Worm (Caenorhabditis elegans) whole organism, midembryonic: ENCODE data around the gene gcy-32.
A peak's percentile ranks its signal among the peaks of the same experiment; 100 is the strongest.

Experiments used
- T22C8.4 ChIP-seq: fragments of 200-800 bp; sonication (Bioruptor generic); IDR thresholded peaks from 2 replicates; pipeline ENCODE4 v1.3.6; 2022; ENCODE audit warnings: missing genetic modification characterization, missing compliant biosample characterization
- cog-1 ChIP-seq: sonication (generic microtip); optimal IDR thresholded peaks from 2 replicates; lab custom pipeline; 2016; ENCODE audit warnings: missing genetic modification characterization, missing compliant biosample characterization
- flt-1 ChIP-seq: fragments of 200-800 bp; sonication (Bioruptor generic); IDR thresholded peaks from 2 replicates; pipeline ENCODE4 v1.3.6; 2022; ENCODE audit warnings: missing genetic modification characterization, missing compliant biosample characterization
- klf-2 ChIP-seq: fragments of 200-800 bp; sonication (Bioruptor generic); conservative IDR thresholded peaks from 2 replicates; pipeline ENCODE4 v1.3.6; 2022; ENCODE audit warnings: missing genetic modification reagents, missing genetic modification characterization, missing compliant biosample characterization
- med-1 ChIP-seq: sonication (generic microtip); optimal IDR thresholded peaks from 2 replicates; lab custom pipeline; 2017; ENCODE audit warnings: missing genetic modification characterization, mild to moderate bottlenecking, missing compliant biosample characterization, antibody characterized with exemption, missing genetic modification reagents; ENCODE audit not compliant: insufficient read depth
- ref-1 ChIP-seq: fragments of 200-800 bp; sonication (Bioruptor generic); conservative IDR thresholded peaks from 2 replicates; pipeline ENCODE4 v1.3.6; 2022; ENCODE audit warnings: missing genetic modification reagents, missing genetic modification characterization, missing compliant biosample characterization
- tab-1 ChIP-seq: fragments of 200-800 bp; sonication (Bioruptor generic); IDR thresholded peaks from 2 replicates; pipeline ENCODE4 v1.3.6; 2022; ENCODE audit warnings: missing genetic modification characterization, missing compliant biosample characterization
- ztf-23 ChIP-seq: fragments of 200-800 bp; sonication (Bioruptor generic); IDR thresholded peaks from 2 replicates; pipeline ENCODE4 v1.3.6; 2022; ENCODE audit warnings: missing genetic modification reagents, missing genetic modification characterization, missing compliant biosample characterization
- ztf-29 ChIP-seq: fragments of 200-800 bp; sonication (Bioruptor generic); IDR thresholded peaks from 2 replicates; pipeline ENCODE4 v1.3.6; 2022; ENCODE audit warnings: missing genetic modification reagents, missing genetic modification characterization, missing compliant biosample characterization

gcy-32 gene

ce11 chrV:13908916-13909176 is 6.4 kb downstream of the gcy-32 start, which contains the start of gene C06B3.6:
TSS of gene C06B3.6 (minus strand) at chrV:13908967.
- no peak for TF ChIP-seq klf-2 (GFP tag; lab: Robert Waterston, UW)
- no peak for TF ChIP-seq flt-1 (GFP tag; lab: Robert Waterston, UW)
- TF ChIP-seq T22C8.4 (GFP tag; lab: Robert Waterston, UW) = no peak
- no peak for TF ChIP-seq tab-1 (GFP tag; lab: Robert Waterston, UW)
- TF ChIP-seq med-1 = no peak
- TF ChIP-seq ztf-29 = no peak
- TF ChIP-seq cog-1 (tag; lab: Kevin White, UChicago) = no peak
- no peak for TF ChIP-seq ref-1 (GFP tag; lab: Robert Waterston, UW)

ce11 chrV:13908120-13908915 is 7.0 kb downstream of the gcy-32 start:
- TF ChIP-seq cog-1 (tag; lab: Kevin White, UChicago) = no peak
- no peak for TF ChIP-seq ztf-29
- no peak for TF ChIP-seq T22C8.4 (GFP tag; lab: Robert Waterston, UW)
- no peak for TF ChIP-seq ref-1 (GFP tag; lab: Robert Waterston, UW)

ce11 chrV:13907557-13908104 is 7.7 kb downstream of the gcy-32 start:
- TF ChIP-seq tab-1 (GFP tag; lab: Robert Waterston, UW) = no peak
- TF ChIP-seq klf-2 (GFP tag; lab: Robert Waterston, UW) = no peak
- TF ChIP-seq med-1 = no peak
- no peak for TF ChIP-seq ref-1 (GFP tag; lab: Robert Waterston, UW)
- TF ChIP-seq flt-1 (GFP tag; lab: Robert Waterston, UW) = no peak
- TF ChIP-seq T22C8.4 (GFP tag; lab: Robert Waterston, UW) = no peak
- TF ChIP-seq cog-1 (tag; lab: Kevin White, UChicago) = no peak
- TF ChIP-seq ztf-23 (GFP tag; lab: Robert Waterston, UW) = no peak
- TF ChIP-seq ztf-29 = no peak

ce11 chrV:13906166-13906565 is 9.1 kb downstream of the gcy-32 start, which contains the start of gene stdh-1:
TSS of gene stdh-1 (plus strand) at chrV:13906492.
- TF ChIP-seq ztf-23 (GFP tag; lab: Robert Waterston, UW) (no peak), cog-1 (tag; lab: Kevin White, UChicago) (peak; percentile 20)

DNA sequence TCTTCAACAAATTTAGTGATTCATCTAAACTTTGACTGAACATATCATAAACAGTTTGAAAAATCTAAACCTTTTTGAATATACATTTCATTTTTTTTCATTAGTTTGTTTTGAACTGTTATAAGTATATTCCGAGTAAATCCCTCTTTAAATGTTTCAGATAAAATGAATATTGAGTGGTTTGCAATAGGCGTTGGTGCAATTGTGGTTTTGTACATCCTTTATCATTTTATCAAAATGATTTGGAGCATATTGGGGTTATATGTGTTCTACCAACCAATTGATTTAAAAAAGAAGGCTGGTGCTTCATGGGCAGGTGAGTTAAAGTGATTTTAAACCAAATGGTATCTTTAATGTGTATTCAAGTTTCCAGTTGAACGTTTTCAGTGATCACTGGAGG is 10.8 kb downstream of the gcy-32 start, which contains the start of gene stdh-3:
stdh-3 (plus strand) TSS at position 166 of the 400 bp plus-strand sequence.
- TF ChIP-seq tab-1 (GFP tag; lab: Robert Waterston, UW) (no peak), flt-1 (GFP tag; lab: Robert Waterston, UW) (no peak), ref-1 (GFP tag; lab: Robert Waterston, UW) (no peak), klf-2 (GFP tag; lab: Robert Waterston, UW) (no peak), T22C8.4 (GFP tag; lab: Robert Waterston, UW) (no peak), med-1 (no peak), ztf-23 (GFP tag; lab: Robert Waterston, UW) (no peak), ztf-29 (no peak), cog-1 (tag; lab: Kevin White, UChicago) (no peak)

DNA sequence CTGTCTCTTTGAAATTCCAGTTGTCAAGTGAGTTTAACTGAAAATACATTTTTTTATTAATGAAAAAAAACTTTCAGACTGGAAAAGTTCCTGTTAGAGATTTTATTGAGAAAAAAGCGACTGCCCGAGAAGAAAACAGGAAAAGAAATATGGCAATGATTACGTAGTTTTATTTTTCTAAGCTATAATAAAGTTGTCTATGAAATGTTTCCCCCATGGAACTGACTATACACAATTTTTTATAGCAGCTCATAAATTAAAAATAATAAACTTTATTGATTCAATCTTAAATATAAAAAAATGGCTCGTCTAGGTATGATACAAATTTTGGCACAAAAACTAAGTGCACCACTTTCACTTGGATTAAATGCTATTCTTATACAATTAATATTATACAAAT is 12.8 kb downstream of the gcy-32 start, which contains the start of gene C06B3.1:
C06B3.1 (plus strand) TSS at position 301 of the 400 bp plus-strand sequence.
- TF ChIP-seq ztf-29 = no peak
- no peak for TF ChIP-seq tab-1 (GFP tag; lab: Robert Waterston, UW)
- TF ChIP-seq ref-1 (GFP tag; lab: Robert Waterston, UW) = no peak
- TF ChIP-seq ztf-23 (GFP tag; lab: Robert Waterston, UW) = no peak
- no peak for TF ChIP-seq klf-2 (GFP tag; lab: Robert Waterston, UW)
- TF ChIP-seq cog-1 (tag; lab: Kevin White, UChicago) = no peak
- no peak for TF ChIP-seq T22C8.4 (GFP tag; lab: Robert Waterston, UW)
- no peak for TF ChIP-seq flt-1 (GFP tag; lab: Robert Waterston, UW)
- no peak for TF ChIP-seq med-1

- no peak for TF ChIP-seq ztf-29
- no peak for TF ChIP-seq ztf-23 (GFP tag; lab: Robert Waterston, UW)
- TF ChIP-seq klf-2 (GFP tag; lab: Robert Waterston, UW) = no peak
- no peak for TF ChIP-seq tab-1 (GFP tag; lab: Robert Waterston, UW)
- no peak for TF ChIP-seq med-1
Measured at ce11 chrV:13899213-13899612, 16.1 kb downstream of the gcy-32 start, which contains the start of gene oac-3. TSS of gene oac-3 (plus strand) at chrV:13899513.

ce11 chrV:13898356-13898755 is 16.9 kb downstream of the gcy-32 start, which contains the start of gene cyp-35C1:
TSS of gene cyp-35C1 (minus strand) at chrV:13898487.
- TF ChIP-seq tab-1 (GFP tag; lab: Robert Waterston, UW) (no peak), klf-2 (GFP tag; lab: Robert Waterston, UW) (no peak), ztf-23 (GFP tag; lab: Robert Waterston, UW) (no peak), cog-1 (tag; lab: Kevin White, UChicago) (no peak)

DNA sequence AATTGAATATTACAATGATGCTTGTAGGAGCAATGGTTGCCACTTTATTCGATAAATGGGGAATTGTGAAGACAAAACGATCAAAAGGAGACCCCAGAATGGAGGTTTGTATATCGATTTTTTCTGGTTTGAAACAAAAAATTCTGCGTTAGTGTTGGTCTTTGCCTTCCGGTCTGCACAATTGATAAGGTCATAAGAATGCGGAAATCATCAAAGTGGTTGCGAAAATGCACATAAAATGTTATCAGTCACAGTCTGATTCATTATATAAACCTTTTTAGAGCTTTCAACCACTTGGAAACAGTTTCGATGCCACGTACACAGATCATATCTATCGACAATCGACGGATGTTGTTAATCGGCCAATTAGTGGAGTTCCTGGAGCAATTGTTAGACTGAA is 21.7 kb downstream of the gcy-32 start:
- no peak for TF ChIP-seq klf-2 (GFP tag; lab: Robert Waterston, UW)
- no peak for TF ChIP-seq cog-1 (tag; lab: Kevin White, UChicago)
- TF ChIP-seq T22C8.4 (GFP tag; lab: Robert Waterston, UW) = no peak
- TF ChIP-seq ztf-29 = no peak
- no peak for TF ChIP-seq ztf-23 (GFP tag; lab: Robert Waterston, UW)
- TF ChIP-seq ref-1 (GFP tag; lab: Robert Waterston, UW) = no peak
- TF ChIP-seq tab-1 (GFP tag; lab: Robert Waterston, UW) = no peak
- TF ChIP-seq med-1 = no peak
- no peak for TF ChIP-seq flt-1 (GFP tag; lab: Robert Waterston, UW)
